In genomic region chrII:2925806-2926558, ce11 we compare ENCODE assay signal across 2 worm cellular contexts.
TF ChIP-seq lines count a peak whose summit lies in the region.

No protein-coding gene starts in this region.

TF ChIP-seq in whole organism, L4 larva, 104 proteins besides CTCF, POLR2A, EP300 and RAD21:
- no peak for TF ChIP-seq dmd-9 (GFP tag; IDR thresholded peaks at IDR 0.05; lab: Robert Waterston, UW)
- peak; percentile 90 for TF ChIP-seq set-16 (GFP tag; IDR thresholded peaks at IDR 0.05; lab: Robert Waterston, UW)
- peak in 1 of 2 experiments; percentile 80 for TF ChIP-seq unc-62 (GFP tag; optimal IDR thresholded peaks at IDR 0.05 in 1 of 2; lab: Kevin White, UChicago)
- TF ChIP-seq unc-62 (tag; optimal IDR thresholded peaks at IDR 0.05; lab: Kevin White, UChicago) = no peak
- TF ChIP-seq ceh-62 (tag; optimal IDR thresholded peaks at IDR 0.05; lab: Kevin White, UChicago) = no peak
- no peak for TF ChIP-seq daf-19 (GFP tag; conservative IDR thresholded peaks at IDR 0.05; lab: Robert Waterston, UW)
- no peak for TF ChIP-seq ceh-82 (tag; optimal IDR thresholded peaks at IDR 0.05; lab: Kevin White, UChicago)
- no peak for TF ChIP-seq F44E2.7 (GFP tag; IDR thresholded peaks at IDR 0.05; lab: Robert Waterston, UW)
- TF ChIP-seq nhr-42 (GFP tag; IDR thresholded peaks at IDR 0.05; lab: Robert Waterston, UW) = peak; percentile 17; the same call in 1 of the 2 replicates
- TF ChIP-seq lin-1 (GFP tag; IDR thresholded peaks at IDR 0.05; lab: Robert Waterston, UW) = no peak
- TF ChIP-seq zip-2 (tag; optimal IDR thresholded peaks at IDR 0.05; lab: Kevin White, UChicago) = no peak
- no peak for TF ChIP-seq mdl-1 (tag; optimal IDR thresholded peaks at IDR 0.05; lab: Kevin White, UChicago)
- no peak for TF ChIP-seq attf-4 (tag; optimal IDR thresholded peaks at IDR 0.05; lab: Kevin White, UChicago)
- TF ChIP-seq nhr-111 (GFP tag; optimal IDR thresholded peaks at IDR 0.05; lab: Kevin White, UChicago) = no peak
- no peak for TF ChIP-seq ceh-32 (tag; optimal IDR thresholded peaks at IDR 0.05; lab: Kevin White, UChicago; ENCODE audit: poor library complexity)
- TF ChIP-seq saeg-2 (GFP tag; IDR thresholded peaks at IDR 0.05; lab: Robert Waterston, UW) = no peak

TF ChIP-seq in whole organism, young adult, 124 proteins besides CTCF, POLR2A, EP300 and RAD21:
- no peak for TF ChIP-seq lsy-27 (tag; optimal IDR thresholded peaks at IDR 0.05; lab: Kevin White, UChicago; ENCODE audit: borderline replicate concordance, insufficient read depth)
- 0 out of 2 replicates have a peak, but pooled peaks have one; percentile 28 for TF ChIP-seq mcd-1 (GFP tag; IDR thresholded peaks at IDR 0.05; lab: Robert Waterston, UW)
- no peak for TF ChIP-seq F57C9.4 (tag; optimal IDR thresholded peaks at IDR 0.05; lab: Kevin White, UChicago)
- TF ChIP-seq hlh-12 (tag; optimal IDR thresholded peaks at IDR 0.05; lab: Kevin White, UChicago) = no peak
- no peak for TF ChIP-seq C06A6.2 (GFP tag; conservative IDR thresholded peaks at IDR 0.05; lab: Robert Waterston, UW)
- TF ChIP-seq chd-7 (tag; optimal IDR thresholded peaks at IDR 0.05; lab: Kevin White, UChicago) = no peak
- no peak for TF ChIP-seq mes-4 (tag; optimal IDR thresholded peaks at IDR 0.05; lab: Kevin White, UChicago)
- TF ChIP-seq F10E7.11 (tag; optimal IDR thresholded peaks at IDR 0.05; lab: Kevin White, UChicago) = peak; percentile 15
- TF ChIP-seq aptf-3 (GFP tag; IDR thresholded peaks at IDR 0.05; lab: Robert Waterston, UW) = 0 out of 2 replicates have a peak, but pooled peaks have one; percentile 7
- TF ChIP-seq egrh-3 (GFP tag; IDR thresholded peaks at IDR 0.05; lab: Robert Waterston, UW) = peak; percentile 72
- no peak for TF ChIP-seq ceh-100 (GFP tag; IDR thresholded peaks at IDR 0.05; lab: Robert Waterston, UW)
- peak; percentile 68 for TF ChIP-seq zfh-2 (GFP tag; conservative IDR thresholded peaks at IDR 0.05; lab: Robert Waterston, UW)
- TF ChIP-seq nhr-90 (tag; optimal IDR thresholded peaks at IDR 0.05; lab: Kevin White, UChicago) = no peak
- TF ChIP-seq ets-4 (GFP tag; optimal IDR thresholded peaks at IDR 0.05; lab: Kevin White, UChicago) = peak; percentile 3
- no peak for TF ChIP-seq lin-35 (GFP tag; optimal IDR thresholded peaks at IDR 0.05; lab: Kevin White, UChicago)
